Worm (Caenorhabditis elegans) whole organism, L4/young adult: ENCODE measurements around the gene smcr-8.

Experiments
- W03F9.2 ChIP-seq: fragments of 150-350 bp; optimal IDR thresholded peaks from 2 replicates; lab custom pipeline; 2014; ENCODE audit warnings: missing biosample characterization, missing genetic modification characterization
- him-1 ChIP-seq: sonication (generic microtip); optimal IDR thresholded peaks from 2 replicates; lab custom pipeline; 2016; ENCODE audit warnings: missing genotype, missing genetic modification reagents, missing genetic modification characterization, missing compliant biosample characterization

DNA sequence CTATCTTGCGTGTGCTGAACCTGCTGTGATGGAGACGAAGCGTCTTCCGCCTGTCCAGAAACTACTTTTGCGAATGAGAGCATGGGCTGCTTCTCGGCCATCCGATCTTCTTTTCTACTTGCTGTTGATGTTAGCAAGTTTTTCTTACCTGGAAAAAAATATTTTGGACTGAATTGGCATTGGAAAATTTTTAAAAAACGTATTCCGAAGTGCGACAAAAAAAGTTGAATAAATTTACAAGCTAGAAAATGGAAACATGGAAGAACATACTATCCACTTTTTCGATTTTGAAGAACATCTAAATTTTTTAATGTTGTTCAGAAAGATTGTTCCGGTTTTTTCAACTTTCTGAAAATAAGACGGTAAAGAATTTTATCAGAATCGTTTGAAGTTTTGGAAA lies 18.4 kb downstream of the smcr-8 start, which contains the start of gene larp-1:
- TF ChIP-seq W03F9.2 = no peak
- no peak for TF ChIP-seq him-1 (tag; lab: Kevin White, UChicago)
